Fruit fly (Drosophila melanogaster): ENCODE measurements around the gene CG14042.

The CG14042 gene

dm6 chr2L:5002711-5003402, 34.7 kb upstream of the CG14042 start (continued):
- TF ChIP-seq tgo (GFP tag; IDR thresholded peaks at IDR 0.05) (0 out of 3 replicates have a peak, but pooled peaks have one; percentile 13), CG13624 (GFP tag; optimal IDR thresholded peaks at IDR 0.05) (no peak), exex (tag; optimal IDR thresholded peaks at IDR 0.05) (no peak), Sin3A (optimal IDR thresholded peaks at IDR 0.05) (no peak), twi (tag; optimal IDR thresholded peaks at IDR 0.05) (no peak), ATbp (GFP tag; optimal IDR thresholded peaks at IDR 0.05) (peak; percentile 27), Hsf (GFP tag; optimal IDR thresholded peaks at IDR 0.05) (no peak), CG6175 (GFP tag; IDR thresholded peaks at IDR 0.05) (no peak), HHEX (GFP tag; optimal IDR thresholded peaks at IDR 0.05) (no peak), CG10321 (GFP tag; IDR thresholded peaks at IDR 0.05) (no peak), Med (GFP tag) (peak; percentile 27), CG6813 (GFP tag; optimal IDR thresholded peaks at IDR 0.05) (no peak), B-H2 (GFP tag; optimal IDR thresholded peaks at IDR 0.05) (no peak), ttk (GFP tag; IDR thresholded peaks at IDR 0.05) (no peak), CG10654 (GFP tag; optimal IDR thresholded peaks at IDR 0.05) (no peak), CG17361 (GFP tag; IDR thresholded peaks at IDR 0.05) (no peak), CG3995 (GFP tag; optimal IDR thresholded peaks at IDR 0.05) (no peak), bbx (GFP tag; IDR thresholded peaks at IDR 0.05; ENCODE audit: partially characterized antibody) (no peak), trh (GFP tag; optimal IDR thresholded peaks at IDR 0.05) (no peak), fd3F (GFP tag; optimal IDR thresholded peaks at IDR 0.05) (no peak), CG14860 (GFP tag; IDR thresholded peaks at IDR 0.05; ENCODE audit: partially characterized antibody) (no peak), sd (tag; optimal IDR thresholded peaks at IDR 0.05) (no peak), CG17385 (GFP tag; optimal IDR thresholded peaks at IDR 0.05) (no peak), chn (GFP tag; optimal IDR thresholded peaks at IDR 0.05) (no peak), jing (GFP tag; optimal IDR thresholded peaks at IDR 0.05) (no peak), schlank (tag; optimal IDR thresholded peaks at IDR 0.05) (no peak), NC2β (GFP tag; optimal IDR thresholded peaks at IDR 0.05) (no peak), CG16815 (GFP tag; optimal IDR thresholded peaks at IDR 0.05) (no peak), CG10959 (GFP tag; IDR thresholded peaks at IDR 0.05) (no peak), fru (optimal IDR thresholded peaks at IDR 0.05) (no peak), en (GFP tag; optimal IDR thresholded peaks at IDR 0.05) (no peak), CG6791 (GFP tag; IDR thresholded peaks at IDR 0.05; ENCODE audit: partially characterized antibody) (no peak), gce (GFP tag; IDR thresholded peaks at IDR 0.05) (no peak), lbe (GFP tag; optimal IDR thresholded peaks at IDR 0.05) (no peak), Optix (GFP tag; IDR thresholded peaks at IDR 0.05) (no peak), otp (GFP tag; IDR thresholded peaks at IDR 0.05) (no peak), Elba2 (GFP tag; optimal IDR thresholded peaks at IDR 0.05) (no peak), CG13296 (GFP tag; optimal IDR thresholded peaks at IDR 0.05) (no peak), oc (tag; optimal IDR thresholded peaks at IDR 0.05) (no peak), jumu (GFP tag; optimal IDR thresholded peaks at IDR 0.05) (no peak), CG12104 (GFP tag; optimal IDR thresholded peaks at IDR 0.05) (no peak), Hr3 (GFP tag; optimal IDR thresholded peaks at IDR 0.05) (no peak), CG9817 (tag; optimal IDR thresholded peaks at IDR 0.05) (no peak), hbn (GFP tag; IDR thresholded peaks at IDR 0.05; ENCODE audit: partially characterized antibody) (no peak), CG3407 (GFP tag; optimal IDR thresholded peaks at IDR 0.05) (no peak), CG11723 (GFP tag; optimal IDR thresholded peaks at IDR 0.05) (no peak), CG9609 (GFP tag; optimal IDR thresholded peaks at IDR 0.05) (no peak), hkb (optimal IDR thresholded peaks at IDR 0.05) (no peak), hkb (GFP tag; IDR thresholded peaks at IDR 0.05) (no peak), Ravus (GFP tag; IDR thresholded peaks at IDR 0.05) (no peak), HLHmδ (GFP tag; optimal IDR thresholded peaks at IDR 0.05) (no peak), gcm (GFP tag; optimal IDR thresholded peaks at IDR 0.05) (no peak)
